Worm (Caenorhabditis elegans): ENCODE data around the gene sma-1.

sma-1 gene

DNA sequence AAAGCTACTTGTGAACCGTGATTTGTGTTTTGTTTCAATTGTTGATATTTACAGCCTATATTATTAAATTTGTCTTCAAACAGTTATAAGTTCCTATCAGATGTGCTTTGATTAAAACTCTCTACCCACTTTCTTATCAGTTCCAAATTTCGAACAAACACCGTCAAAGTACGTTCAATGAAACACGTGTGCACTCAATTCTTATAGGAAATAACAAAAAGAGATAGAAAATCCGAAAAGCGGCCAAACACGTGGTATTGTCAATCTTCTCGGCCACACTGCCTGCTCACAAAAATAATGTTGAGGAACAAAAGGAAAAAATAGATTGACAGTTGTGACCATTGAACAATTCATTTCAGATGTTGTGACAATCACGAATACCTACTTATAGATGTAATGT lies 13.3 kb upstream of the sma-1 start:
- TF ChIP-seq ham-2 (GFP tag; optimal IDR thresholded peaks at IDR 0.05): no peak
- TF ChIP-seq flh-1 (GFP tag; optimal IDR thresholded peaks at IDR 0.05): no peak
- no peak for TF ChIP-seq ces-1 (GFP tag; optimal IDR thresholded peaks at IDR 0.05)
- no peak for TF ChIP-seq drap-1 (GFP tag; optimal IDR thresholded peaks at IDR 0.05)
- TF ChIP-seq nhr-28 (tag; optimal IDR thresholded peaks at IDR 0.05): no peak
- no peak for TF ChIP-seq M03D4.4 (tag; optimal IDR thresholded peaks at IDR 0.05)
- TF ChIP-seq blmp-1 (tag; optimal IDR thresholded peaks at IDR 0.05): no peak
- TF ChIP-seq ztf-11 (tag; optimal IDR thresholded peaks at IDR 0.05): no peak
- no peak for TF ChIP-seq mls-2 (tag; optimal IDR thresholded peaks at IDR 0.05)

DNA sequence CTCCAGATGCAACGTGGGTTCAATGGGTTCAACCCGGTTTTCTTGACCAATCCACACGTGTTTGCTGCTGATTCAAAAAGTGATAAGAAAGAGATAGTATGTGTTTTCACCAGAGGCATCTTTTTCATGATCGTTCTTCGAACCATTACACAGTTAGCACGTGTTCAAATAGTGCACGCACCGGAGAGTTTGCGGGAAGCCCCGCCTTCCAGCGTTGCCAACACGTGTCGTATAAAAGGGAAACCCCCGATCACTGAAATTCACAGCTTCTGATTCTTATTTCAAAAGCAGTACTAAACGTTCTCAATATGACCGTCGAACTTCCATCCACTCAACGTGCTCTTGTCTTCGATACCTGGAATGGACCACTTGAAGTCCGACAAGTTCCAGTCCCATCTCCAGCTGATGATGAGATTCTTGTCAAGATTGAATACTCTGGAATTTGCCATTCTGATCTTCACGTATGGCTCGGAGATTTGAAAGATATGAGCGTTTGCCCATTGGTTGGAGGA lies 11.2 kb upstream of the sma-1 start, which contains the start of gene adh-1:
adh-1 (plus strand) TSS at position 261 of the 512 bp plus-strand sequence.
- no peak for TF ChIP-seq drap-1 (GFP tag; optimal IDR thresholded peaks at IDR 0.05)
- no peak for TF ChIP-seq ces-1 (GFP tag; optimal IDR thresholded peaks at IDR 0.05)
- no peak for TF ChIP-seq nhr-2 (tag; optimal IDR thresholded peaks at IDR 0.05)
- TF ChIP-seq M03D4.4 (tag; optimal IDR thresholded peaks at IDR 0.05): no peak
- no peak for TF ChIP-seq sptf-1 (tag; optimal IDR thresholded peaks at IDR 0.05)
- no peak for TF ChIP-seq lin-32 (GFP tag; optimal IDR thresholded peaks at IDR 0.05)
- no peak for TF ChIP-seq flh-1 (GFP tag; optimal IDR thresholded peaks at IDR 0.05)
- TF ChIP-seq zip-8 (tag; optimal IDR thresholded peaks at IDR 0.05): no peak
- no peak for TF ChIP-seq nhr-28 (tag; optimal IDR thresholded peaks at IDR 0.05)
- no peak for TF ChIP-seq ham-2 (GFP tag; optimal IDR thresholded peaks at IDR 0.05)
- TF ChIP-seq nhr-237 (tag; optimal IDR thresholded peaks at IDR 0.05): no peak
- no peak for TF ChIP-seq ceh-39 (tag; optimal IDR thresholded peaks at IDR 0.05)
- no peak for TF ChIP-seq ceh-83 (GFP tag; optimal IDR thresholded peaks at IDR 0.05)
- TF ChIP-seq elt-1 (tag; optimal IDR thresholded peaks at IDR 0.05; ENCODE audit: borderline replicate concordance, insufficient read depth): no peak
- TF ChIP-seq unc-120 (tag; optimal IDR thresholded peaks at IDR 0.05; ENCODE audit: poor library complexity, severe bottlenecking): no peak
- no peak for TF ChIP-seq sem-2 (GFP tag; optimal IDR thresholded peaks at IDR 0.05)
- TF ChIP-seq nhr-12 (tag; optimal IDR thresholded peaks at IDR 0.05): no peak

DNA sequence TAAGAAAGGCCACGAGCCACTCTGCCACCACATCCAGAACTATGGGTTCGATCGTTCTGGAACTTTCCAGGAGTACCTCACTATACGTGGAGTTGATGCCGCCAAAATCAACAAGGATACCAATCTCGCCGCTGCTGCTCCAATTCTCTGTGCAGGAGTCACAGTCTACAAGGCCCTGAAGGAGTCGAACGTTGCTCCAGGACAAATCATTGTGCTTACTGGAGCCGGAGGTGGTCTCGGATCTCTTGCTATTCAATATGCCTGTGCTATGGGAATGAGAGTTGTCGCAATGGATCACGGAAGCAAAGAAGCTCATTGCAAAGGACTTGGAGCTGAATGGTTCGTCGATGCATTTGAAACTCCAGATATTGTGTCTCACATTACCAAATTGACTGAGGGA lies 10.6 kb upstream of the sma-1 start:
- TF ChIP-seq ham-2 (GFP tag; optimal IDR thresholded peaks at IDR 0.05) (no peak), cnd-1 (tag; optimal IDR thresholded peaks at IDR 0.05) (no peak), mep-1 (tag; optimal IDR thresholded peaks at IDR 0.05) (no peak), nhr-237 (tag; optimal IDR thresholded peaks at IDR 0.05) (no peak), ceh-39 (tag; optimal IDR thresholded peaks at IDR 0.05) (no peak), zip-8 (tag; optimal IDR thresholded peaks at IDR 0.05) (no peak), bed-3 (GFP tag; optimal IDR thresholded peaks at IDR 0.05) (no peak), nhr-2 (tag; optimal IDR thresholded peaks at IDR 0.05) (no peak), blmp-1 (tag; optimal IDR thresholded peaks at IDR 0.05) (no peak), sem-2 (GFP tag; optimal IDR thresholded peaks at IDR 0.05) (no peak)

DNA sequence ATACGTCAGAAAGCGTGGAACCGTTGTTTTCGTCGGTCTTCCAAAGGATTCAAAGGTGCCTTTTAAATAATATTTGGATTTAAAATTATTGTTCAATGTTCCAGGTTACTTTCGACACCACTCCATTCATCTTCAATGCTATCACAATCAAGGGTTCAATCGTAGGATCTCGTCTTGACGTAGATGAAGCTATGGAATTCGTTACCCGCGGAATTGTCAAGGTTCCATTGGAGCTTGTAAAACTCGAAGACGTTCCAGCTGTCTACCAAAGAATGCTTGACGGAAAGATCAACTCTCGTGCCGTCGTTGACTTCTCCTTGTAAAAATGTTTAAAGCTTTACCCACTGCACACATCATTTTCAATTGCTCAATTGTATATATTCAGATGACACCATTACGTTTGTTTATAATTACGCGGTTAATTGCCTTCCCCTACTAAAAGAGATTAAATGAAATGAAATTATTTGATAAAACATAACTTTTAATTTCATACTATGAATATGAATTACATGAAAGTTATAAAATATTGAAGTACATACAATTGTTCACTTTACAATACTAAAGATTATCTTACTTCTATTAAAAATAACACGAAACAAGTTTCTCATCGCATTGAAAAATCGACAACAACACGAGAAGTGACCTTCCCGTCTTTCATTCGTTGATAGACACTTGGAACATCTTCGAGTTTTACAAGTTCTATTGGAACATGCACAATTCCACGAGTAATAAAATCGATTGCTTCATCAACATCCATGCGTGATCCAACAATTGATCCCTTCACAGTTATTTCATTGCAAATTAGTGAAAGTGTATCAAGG lies 9.9 kb upstream of the sma-1 start:
- TF ChIP-seq nhr-2 (tag; optimal IDR thresholded peaks at IDR 0.05) (no peak), mls-2 (tag; optimal IDR thresholded peaks at IDR 0.05) (no peak), bed-3 (GFP tag; optimal IDR thresholded peaks at IDR 0.05) (no peak), sem-2 (GFP tag; optimal IDR thresholded peaks at IDR 0.05) (no peak), lsy-2 (tag; optimal IDR thresholded peaks at IDR 0.05) (no peak), ceh-43 (GFP tag; optimal IDR thresholded peaks at IDR 0.05) (no peak), M03D4.4 (tag; optimal IDR thresholded peaks at IDR 0.05) (no peak), nhr-76 (tag; optimal IDR thresholded peaks at IDR 0.05) (no peak), ces-1 (GFP tag; optimal IDR thresholded peaks at IDR 0.05) (no peak), hlh-1 (tag; optimal IDR thresholded peaks at IDR 0.05) (no peak)

DNA sequence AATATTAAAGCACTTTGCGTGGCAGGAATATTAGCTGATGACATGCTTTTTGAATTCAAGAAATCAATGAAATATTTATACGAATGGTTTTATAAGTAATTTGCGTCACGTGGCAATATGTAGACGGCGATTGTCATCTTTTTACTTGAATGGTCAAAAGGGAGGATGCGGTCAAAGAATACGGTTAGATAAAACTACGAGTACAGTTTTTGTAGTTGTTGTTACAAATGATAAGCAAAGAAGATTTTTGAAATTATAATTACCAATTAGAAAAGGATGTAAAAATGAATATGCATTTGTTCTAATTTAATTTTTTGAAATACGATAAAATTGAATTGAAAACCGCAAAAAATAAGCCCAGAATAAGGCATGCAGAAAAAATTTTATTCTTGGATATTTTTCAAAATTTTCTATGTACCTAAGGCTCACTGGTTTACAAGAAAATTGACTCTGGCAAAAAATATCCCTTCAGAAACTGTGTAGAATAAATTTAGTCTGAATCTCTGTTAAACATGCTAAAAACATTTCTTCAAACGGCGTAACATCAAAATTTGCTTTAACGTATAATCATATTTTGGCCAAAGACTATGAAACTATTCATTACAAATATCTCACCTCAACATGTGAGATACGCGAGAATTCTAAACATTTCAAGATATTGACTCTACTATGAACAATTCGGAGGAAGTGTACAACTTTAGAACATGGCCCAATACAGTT lies 7.9 kb upstream of the sma-1 start, which contains the start of the genes sodh-2 and srx-76:
sodh-2 (minus strand) TSS at position 101 of the 720 bp plus-strand sequence.
srx-76 (plus strand) TSS at position 670 of the 720 bp plus-strand sequence.
- no peak for TF ChIP-seq ham-2 (GFP tag; optimal IDR thresholded peaks at IDR 0.05)
- no peak for TF ChIP-seq flh-1 (GFP tag; optimal IDR thresholded peaks at IDR 0.05)
- no peak for TF ChIP-seq ceh-83 (GFP tag; optimal IDR thresholded peaks at IDR 0.05)
- TF ChIP-seq sptf-1 (tag; optimal IDR thresholded peaks at IDR 0.05): no peak
- TF ChIP-seq snpc-4 (tag; optimal IDR thresholded peaks at IDR 0.05): no peak
- no peak for TF ChIP-seq nhr-76 (tag; optimal IDR thresholded peaks at IDR 0.05)
- no peak for TF ChIP-seq lin-13 (tag; optimal IDR thresholded peaks at IDR 0.05)
